Worm (Caenorhabditis elegans) whole organism, late embryonic: ENCODE data around the gene sgo-1.

ENCODE experiments used
- C38D4.7 ChIP-seq: fragments of 200-800 bp; sonication (Bioruptor generic); optimal IDR thresholded peaks from 2 replicates; lab custom pipeline; 2018; ENCODE audit warnings: mild to moderate bottlenecking, missing genetic modification characterization, moderate library complexity, missing compliant biosample characterization
- K02D7.2 ChIP-seq: sonication (generic microtip); optimal IDR thresholded peaks from 2 replicates; lab custom pipeline; 2017; ENCODE audit warnings: mild to moderate bottlenecking, missing genetic modification characterization, missing compliant biosample characterization
- K09A11.1 ChIP-seq: sonication (generic microtip); optimal IDR thresholded peaks from 2 replicates; lab custom pipeline; 2017; ENCODE audit warnings: antibody characterized with exemption, mild to moderate bottlenecking, missing genetic modification characterization, missing compliant biosample characterization; ENCODE audit not compliant: insufficient read depth
- T23F11.4 ChIP-seq: fragments of 200-800 bp; sonication (Bioruptor generic); optimal IDR thresholded peaks from 2 replicates; lab custom pipeline; 2018; ENCODE audit warnings: mild to moderate bottlenecking, missing genetic modification characterization, missing compliant biosample characterization
- ahr-1 ChIP-seq: sonication (generic microtip); optimal IDR thresholded peaks from 2 replicates; lab custom pipeline; 2016; ENCODE audit warnings: missing genetic modification characterization, missing compliant biosample characterization
- ceh-14 ChIP-seq: sonication (generic microtip); optimal IDR thresholded peaks from 2 replicates; lab custom pipeline; 2016; ENCODE audit warnings: missing genotype, missing genetic modification characterization, missing compliant biosample characterization
- ceh-19 ChIP-seq: fragments of 200-800 bp; sonication (Bioruptor generic); optimal IDR thresholded peaks from 2 replicates; lab custom pipeline; 2018; ENCODE audit warnings: mild to moderate bottlenecking, missing genetic modification characterization, missing compliant biosample characterization
- ceh-2 ChIP-seq: sonication (generic microtip); optimal IDR thresholded peaks from 2 replicates; lab custom pipeline; 2016; ENCODE audit warnings: missing genotype, missing genetic modification characterization, missing compliant biosample characterization
- ceh-22 ChIP-seq: sonication (generic microtip); optimal IDR thresholded peaks from 2 replicates; lab custom pipeline; 2017; ENCODE audit warnings: missing biosample characterization, missing genetic modification characterization
- ceh-24 ChIP-seq: sonication (generic microtip); optimal IDR thresholded peaks from 2 replicates; lab custom pipeline; 2016; ENCODE audit warnings: mild to moderate bottlenecking, missing genetic modification characterization, missing compliant biosample characterization
- ceh-31 ChIP-seq: sonication (generic microtip); optimal IDR thresholded peaks from 2 replicates; lab custom pipeline; 2016; ENCODE audit warnings: missing genetic modification characterization, missing compliant biosample characterization
- ceh-34 ChIP-seq: sonication (generic microtip); optimal IDR thresholded peaks from 2 replicates; lab custom pipeline; 2016; ENCODE audit warnings: mild to moderate bottlenecking, missing genetic modification characterization, missing compliant biosample characterization
- ceh-48 ChIP-seq: sonication (generic microtip); optimal IDR thresholded peaks from 2 replicates; lab custom pipeline; 2016; ENCODE audit warnings: missing genetic modification characterization, inconsistent platforms, missing compliant biosample characterization
- ceh-9 ChIP-seq: sonication (generic microtip); optimal IDR thresholded peaks from 2 replicates; lab custom pipeline; 2016; ENCODE audit warnings: mild to moderate bottlenecking, missing genetic modification characterization, inconsistent platforms, missing compliant biosample characterization
- che-1 ChIP-seq: sonication (generic microtip); optimal IDR thresholded peaks from 2 replicates; lab custom pipeline; 2016; ENCODE audit warnings: mild to moderate bottlenecking, missing genetic modification characterization, missing compliant biosample characterization
- dmd-4 ChIP-seq: sonication (generic microtip); optimal IDR thresholded peaks from 2 replicates; lab custom pipeline; 2016; ENCODE audit warnings: borderline replicate concordance, missing genetic modification characterization, missing compliant biosample characterization
- dve-1 ChIP-seq: sonication (generic microtip); optimal IDR thresholded peaks from 2 replicates; lab custom pipeline; 2017; ENCODE audit warnings: antibody characterized with exemption, mild to moderate bottlenecking, missing genetic modification characterization, missing compliant biosample characterization
- elt-2 ChIP-seq: sonication (generic microtip); optimal IDR thresholded peaks from 2 replicates; lab custom pipeline; 2016; ENCODE audit warnings: missing genetic modification reagents, missing genetic modification characterization, missing compliant biosample characterization
- elt-4 ChIP-seq: sonication (generic microtip); optimal IDR thresholded peaks from 2 replicates; lab custom pipeline; 2016; ENCODE audit warnings: missing genetic modification characterization, missing compliant biosample characterization
- eyg-1 ChIP-seq: sonication (generic microtip); optimal IDR thresholded peaks from 2 replicates; lab custom pipeline; 2016; ENCODE audit warnings: missing genotype, missing genetic modification characterization, missing compliant biosample characterization
- hlh-13 ChIP-seq: fragments of 200-800 bp; sonication (Bioruptor generic); optimal IDR thresholded peaks from 2 replicates; lab custom pipeline; 2018; ENCODE audit warnings: mild to moderate bottlenecking, missing genetic modification characterization, missing compliant biosample characterization
- hlh-15 ChIP-seq: sonication (generic microtip); optimal IDR thresholded peaks from 2 replicates; lab custom pipeline; 2016; ENCODE audit warnings: missing genetic modification characterization, missing compliant biosample characterization
- hlh-30 ChIP-seq: sonication (generic microtip); optimal IDR thresholded peaks from 2 replicates; lab custom pipeline; 2017; ENCODE audit warnings: antibody characterized with exemption, missing genetic modification characterization, missing compliant biosample characterization; ENCODE audit not compliant: insufficient read depth
- hlh-6 ChIP-seq: sonication (generic microtip); optimal IDR thresholded peaks from 2 replicates; lab custom pipeline; 2016; ENCODE audit warnings: missing genotype, missing genetic modification characterization, missing compliant biosample characterization
- lim-6 ChIP-seq: sonication (generic microtip); optimal IDR thresholded peaks from 2 replicates; lab custom pipeline; 2016; ENCODE audit warnings: missing genetic modification characterization, missing compliant biosample characterization
- lin-11 ChIP-seq: fragments of 200-800 bp; sonication (Bioruptor generic); optimal IDR thresholded peaks from 2 replicates; lab custom pipeline; 2018; ENCODE audit warnings: mild to moderate bottlenecking, missing genetic modification characterization, missing compliant biosample characterization
- nfya-1 ChIP-seq: sonication (generic microtip); optimal IDR thresholded peaks from 2 replicates; lab custom pipeline; 2017; ENCODE audit warnings: missing genetic modification characterization, mild to moderate bottlenecking, missing compliant biosample characterization, antibody characterized with exemption, moderate library complexity
- nhr-11 ChIP-seq: fragments of 150-350 bp; optimal IDR thresholded peaks from 2 replicates; lab custom pipeline; 2014; ENCODE audit warnings: missing biosample characterization, missing genetic modification characterization
- odd-2 ChIP-seq: sonication (generic microtip); optimal IDR thresholded peaks from 2 replicates; lab custom pipeline; 2017; ENCODE audit warnings: antibody characterized with exemption, mild to moderate bottlenecking, missing genetic modification characterization, missing compliant biosample characterization
- pha-2 ChIP-seq: sonication (generic microtip); optimal IDR thresholded peaks from 2 replicates; lab custom pipeline; 2017; ENCODE audit warnings: mild to moderate bottlenecking, missing genetic modification characterization, missing compliant biosample characterization
- pha-4 ChIP-seq: fragments of 150-350 bp; optimal IDR thresholded peaks from 2 replicates; lab custom pipeline; 2018; ENCODE audit warnings: missing biosample characterization, missing genetic modification reagents, missing genetic modification characterization
- pqm-1 ChIP-seq: sonication (generic microtip); optimal IDR thresholded peaks from 2 replicates; lab custom pipeline; 2016; ENCODE audit warnings: missing genetic modification characterization, missing compliant biosample characterization
- pros-1 ChIP-seq: fragments of 150-350 bp; optimal IDR thresholded peaks from 2 replicates; lab custom pipeline; 2014; ENCODE audit warnings: missing biosample characterization, missing genetic modification reagents, missing genetic modification characterization
- ref-2 ChIP-seq: sonication (generic microtip); optimal IDR thresholded peaks from 2 replicates; lab custom pipeline; 2016; ENCODE audit warnings: missing genetic modification characterization, missing compliant biosample characterization
- rnt-1 ChIP-seq: sonication (generic microtip); optimal IDR thresholded peaks from 2 replicates; lab custom pipeline; 2016; ENCODE audit warnings: missing genetic modification characterization, missing compliant biosample characterization
- sdc-2 ChIP-seq: sonication (generic microtip); optimal IDR thresholded peaks from 2 replicates; lab custom pipeline; 2016; ENCODE audit warnings: missing genotype, missing genetic modification characterization, missing compliant biosample characterization
- syd-9 ChIP-seq: sonication (generic microtip); optimal IDR thresholded peaks from 2 replicates; lab custom pipeline; 2016; ENCODE audit warnings: mild to moderate bottlenecking, missing genetic modification characterization, moderate library complexity, missing compliant biosample characterization
- tbx-2 ChIP-seq: sonication (generic microtip); optimal IDR thresholded peaks from 2 replicates; lab custom pipeline; 2016; ENCODE audit warnings: missing genetic modification characterization, missing compliant biosample characterization
- tbx-7 ChIP-seq: sonication (generic microtip); optimal IDR thresholded peaks from 2 replicates; lab custom pipeline; 2016; ENCODE audit warnings: missing genotype, missing genetic modification characterization, missing compliant biosample characterization
- unc-42 ChIP-seq: sonication (generic microtip); optimal IDR thresholded peaks from 2 replicates; lab custom pipeline; 2016; ENCODE audit warnings: missing genotype, missing genetic modification characterization, missing compliant biosample characterization
- unc-55 ChIP-seq: sonication (generic microtip); optimal IDR thresholded peaks from 2 replicates; lab custom pipeline; 2017; ENCODE audit warnings: missing biosample characterization, missing genetic modification reagents, missing genetic modification characterization
- unc-86 ChIP-seq: sonication (generic microtip); optimal IDR thresholded peaks from 2 replicates; lab custom pipeline; 2016; ENCODE audit warnings: missing genetic modification characterization, missing compliant biosample characterization
- zip-5 ChIP-seq: sonication (generic microtip); optimal IDR thresholded peaks from 2 replicates; lab custom pipeline; 2016; ENCODE audit warnings: missing genetic modification characterization, missing compliant biosample characterization

sgo-1 gene

DNA sequence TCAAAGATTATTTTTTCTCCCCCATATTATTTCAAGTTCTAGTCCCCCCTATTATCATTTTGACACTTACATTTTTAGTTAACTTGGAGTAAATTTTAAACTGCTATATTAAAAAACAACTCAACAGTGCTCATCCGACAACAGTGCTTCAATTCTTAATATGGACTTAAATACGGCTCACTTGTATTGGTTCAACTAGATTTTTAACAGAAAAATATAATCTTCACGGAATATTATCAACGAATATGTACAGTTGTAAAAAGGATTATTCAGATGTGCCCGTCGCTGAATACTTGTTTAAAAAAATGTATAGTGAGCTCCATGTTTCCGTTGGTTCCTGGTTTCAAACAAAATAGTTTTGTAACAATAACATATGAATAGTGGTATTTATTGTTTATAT is 4.1 kb upstream of the sgo-1 start:
- TF ChIP-seq ceh-9 (tag; lab: Kevin White, UChicago) (no peak), T23F11.4 (GFP tag; lab: Kevin White, UChicago) (no peak), nfya-1 (tag; lab: Kevin White, UChicago) (no peak)

DNA sequence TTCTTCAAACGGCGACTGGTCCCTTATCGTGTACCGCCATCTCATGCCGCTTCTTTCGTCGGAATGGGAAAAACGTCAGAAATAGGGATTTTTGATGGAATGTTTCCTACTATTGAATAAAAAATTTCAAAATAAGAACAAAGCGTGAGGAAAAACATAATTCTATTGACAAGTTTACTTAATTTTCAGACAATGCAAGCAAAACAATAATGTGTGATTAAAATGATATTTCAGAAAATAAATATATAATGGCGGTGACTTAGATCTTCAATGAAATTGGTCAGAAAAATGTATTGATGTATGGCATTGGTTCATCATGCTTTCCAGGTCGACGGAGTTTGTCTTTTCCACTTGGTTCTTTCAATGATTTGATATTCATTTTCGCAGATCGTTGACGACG is 1.6 kb downstream of the sgo-1 start, which contains the start of gene ntp-1:
Gene ntp-1 (minus strand): TSS at position 101 of the 400 bp plus-strand sequence.
- TF ChIP-seq hlh-30 (tag; lab: Kevin White, UChicago) (no peak), unc-55 (GFP tag; lab: Kevin White, UChicago) (no peak), ref-2 (tag; lab: Kevin White, UChicago) (no peak), C38D4.7 (GFP tag; lab: Kevin White, UChicago) (no peak), K02D7.2 (tag; lab: Kevin White, UChicago) (no peak), pha-4 (tag; lab: Kevin White, UChicago) (no peak), sdc-2 (no peak), hlh-15 (tag; lab: Kevin White, UChicago) (no peak), elt-4 (tag; lab: Kevin White, UChicago) (no peak), zip-5 (tag; lab: Kevin White, UChicago) (no peak), pha-2 (no peak)

DNA sequence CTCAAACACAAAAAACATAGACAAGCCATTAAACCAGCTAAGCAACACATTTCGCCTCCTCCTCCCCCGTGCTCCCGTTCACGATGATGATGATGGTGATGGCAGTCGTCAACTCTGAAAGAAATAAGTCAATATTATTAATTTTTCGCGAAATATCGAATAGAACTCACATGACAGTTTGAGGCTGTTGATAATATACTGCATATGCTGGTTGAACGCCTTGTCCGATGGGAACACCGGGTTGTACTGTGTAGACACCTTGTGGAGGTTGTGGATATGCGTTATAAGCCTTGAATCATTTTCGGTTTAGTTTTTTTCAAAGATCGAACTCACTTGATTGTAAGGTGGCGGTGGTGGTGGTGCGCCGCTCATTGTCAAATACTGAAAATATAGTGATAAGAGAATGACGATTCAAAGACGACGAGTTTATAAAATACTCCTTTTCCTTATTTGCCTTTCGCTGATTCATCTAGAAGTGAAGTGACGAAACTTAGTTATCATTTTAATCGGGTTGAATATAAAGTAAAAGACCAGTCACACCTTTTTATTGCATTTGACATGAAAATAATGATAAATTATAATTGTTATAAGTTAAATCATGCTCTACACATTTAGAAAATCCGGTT is 4.3 kb downstream of the sgo-1 start, which contains the start of gene C33H5.13:
Gene C33H5.13 (minus strand): TSS at position 443 of the 626 bp plus-strand sequence.
- TF ChIP-seq dve-1 (no peak), syd-9 (no peak), tbx-7 (tag; lab: Kevin White, UChicago) (no peak), ceh-24 (tag; lab: Kevin White, UChicago) (no peak), odd-2 (tag; lab: Kevin White, UChicago) (no peak)

DNA sequence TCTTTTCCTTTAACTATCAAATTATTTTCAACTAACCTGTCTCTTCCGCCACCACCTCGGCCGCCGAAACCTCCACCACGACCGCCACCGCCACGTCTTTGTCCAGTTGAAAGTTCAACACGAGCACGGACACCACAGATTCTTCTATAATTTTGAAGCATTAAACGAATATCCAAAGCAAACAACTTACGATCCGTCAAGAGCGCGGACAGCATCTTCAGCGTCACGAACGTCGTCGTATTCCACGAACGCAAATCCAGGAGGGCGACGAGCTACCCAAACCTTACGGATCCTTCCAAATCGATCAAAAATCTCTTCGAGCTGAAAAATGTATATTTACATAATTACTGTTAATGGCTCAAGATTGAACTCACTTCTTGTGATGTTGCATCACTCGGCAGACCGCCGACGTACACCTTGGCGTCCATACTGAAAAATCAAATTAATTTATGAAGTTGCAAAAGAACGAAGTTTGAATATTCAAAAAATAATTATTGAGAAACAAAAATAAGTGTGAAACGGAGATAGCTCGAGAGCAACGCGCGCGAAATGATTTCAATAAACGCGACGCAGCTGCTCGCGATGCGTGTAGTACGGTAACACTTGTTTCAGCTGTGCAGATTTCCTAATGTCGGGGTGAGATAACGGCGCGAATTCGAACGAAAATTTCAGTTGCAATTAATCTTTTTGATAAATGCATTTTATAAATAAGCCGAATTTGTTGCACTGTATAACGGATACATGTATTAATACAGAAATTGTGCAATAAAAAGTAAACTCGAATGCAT is 5.3 kb downstream of the sgo-1 start, which contains the start of gene rsp-6:
Gene rsp-6 (minus strand): TSS at position 429 of the 788 bp plus-strand sequence.
- peak; percentile 60 for TF ChIP-seq unc-86 (tag; lab: Kevin White, UChicago)
- TF ChIP-seq pros-1 (tag; lab: Kevin White, UChicago): no peak
- TF ChIP-seq eyg-1 (tag; lab: Kevin White, UChicago): no peak
- TF ChIP-seq K02D7.2 (tag; lab: Kevin White, UChicago): no peak
- TF ChIP-seq che-1: no peak
- peak; percentile 95 for TF ChIP-seq nfya-1 (tag; lab: Kevin White, UChicago)
- TF ChIP-seq lin-11 (tag; lab: Kevin White, UChicago): no peak
- TF ChIP-seq ceh-14: peak; percentile 52
- TF ChIP-seq K09A11.1: no peak
- no peak for TF ChIP-seq ceh-2 (tag; lab: Kevin White, UChicago)
- TF ChIP-seq unc-55 (GFP tag; lab: Kevin White, UChicago): peak; percentile 83
- TF ChIP-seq nhr-11 (tag; lab: Kevin White, UChicago): no peak
- TF ChIP-seq ceh-22 (tag; lab: Kevin White, UChicago): no peak
- no peak for TF ChIP-seq hlh-6
- TF ChIP-seq sdc-2: no peak
- peak; percentile 73 for TF ChIP-seq elt-2
- TF ChIP-seq ceh-31: peak; percentile 82
- TF ChIP-seq C38D4.7 (GFP tag; lab: Kevin White, UChicago): no peak
- no peak for TF ChIP-seq pqm-1 (tag; lab: Kevin White, UChicago)
- TF ChIP-seq dve-1: peak; percentile 75
- no peak for TF ChIP-seq ceh-19
- TF ChIP-seq lim-6 (tag; lab: Kevin White, UChicago): no peak
- peak; percentile 47 for TF ChIP-seq ceh-34 (tag; lab: Kevin White, UChicago)
- TF ChIP-seq rnt-1 (tag; lab: Kevin White, UChicago): no peak
- TF ChIP-seq ahr-1 (tag; lab: Kevin White, UChicago): no peak
- TF ChIP-seq ref-2 (tag; lab: Kevin White, UChicago): peak; percentile 53
- no peak for TF ChIP-seq dmd-4 (tag; lab: Kevin White, UChicago)
- peak; percentile 79 for TF ChIP-seq tbx-2 (tag; lab: Kevin White, UChicago)
- TF ChIP-seq unc-42: peak; percentile 88
- peak; percentile 9 for TF ChIP-seq ceh-48 (tag; lab: Kevin White, UChicago)
- TF ChIP-seq hlh-13 (GFP tag; lab: Kevin White, UChicago): no peak
- TF ChIP-seq hlh-30 (tag; lab: Kevin White, UChicago): peak; percentile 25
